Worm (Caenorhabditis elegans): ENCODE data around the gene srz-100.
A peak's percentile ranks its signal among the peaks of the same experiment; 100 is the strongest.

The srz-100 gene

DNA sequence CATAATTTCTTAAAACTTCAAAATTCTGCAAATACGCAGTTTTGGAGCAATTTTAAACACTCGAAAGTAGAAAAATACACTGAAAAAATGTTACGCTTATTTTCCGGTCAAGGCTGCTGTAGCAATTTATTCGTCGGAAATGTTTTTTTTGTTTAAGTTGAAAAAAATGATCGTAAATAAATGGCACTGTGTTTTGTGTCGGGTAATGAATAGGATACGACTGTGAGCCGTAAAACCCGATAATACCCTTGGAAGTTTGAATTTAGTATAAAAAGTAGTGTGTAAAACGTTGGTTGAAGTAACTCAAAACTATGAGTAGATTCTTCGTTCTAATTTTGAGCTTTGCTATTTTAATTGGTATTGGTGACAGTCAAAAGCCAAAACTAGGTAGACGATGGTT, 4.8 kb upstream of the srz-100 start, which contains the start of gene T25E12.14:
Gene T25E12.14 (plus strand): TSS at position 301 of the 400 bp plus-strand sequence.
- TF ChIP-seq spr-1 (tag; optimal IDR thresholded peaks at IDR 0.05) (no peak), sdz-12 (GFP tag; optimal IDR thresholded peaks at IDR 0.05) (no peak), daf-16 (GFP tag; optimal IDR thresholded peaks at IDR 0.05) (no peak), daf-16 (tag; optimal IDR thresholded peaks at IDR 0.05) (no peak), T26A8.4 (GFP tag; IDR thresholded peaks at IDR 0.05) (no peak), hlh-30 (tag; optimal IDR thresholded peaks at IDR 0.05; ENCODE audit: insufficient read depth) (no peak), ceh-20 (GFP tag; IDR thresholded peaks at IDR 0.05) (no peak), F26F4.8 (GFP tag; conservative IDR thresholded peaks at IDR 0.05) (no peak), attf-4 (tag; optimal IDR thresholded peaks at IDR 0.05) (no peak)

DNA sequence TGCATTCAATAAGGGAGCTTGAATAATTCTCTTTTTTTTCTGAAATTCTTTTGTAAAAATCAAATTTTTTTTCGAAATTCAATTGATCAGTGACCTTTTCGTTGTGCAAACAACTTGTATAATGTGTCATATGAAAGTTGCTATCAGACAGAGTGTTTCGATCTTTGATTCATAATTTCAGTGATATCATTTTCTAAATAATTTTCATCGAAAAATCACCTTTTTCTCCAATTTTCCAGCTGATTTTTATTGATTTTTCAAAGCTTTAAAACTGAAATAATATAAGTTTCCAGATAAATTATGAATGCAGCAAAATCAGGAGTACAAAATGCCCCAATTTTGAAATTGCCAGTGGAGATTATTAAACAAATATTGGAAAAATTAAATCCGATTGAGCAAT, 3.3 kb upstream of the srz-100 start, which contains the start of gene fbxa-127:
Gene fbxa-127 (plus strand): TSS at position 301 of the 400 bp plus-strand sequence.
- TF ChIP-seq sdz-12 (GFP tag; optimal IDR thresholded peaks at IDR 0.05) (no peak), nhr-28 (tag; optimal IDR thresholded peaks at IDR 0.05) (peak; percentile 29)

DNA sequence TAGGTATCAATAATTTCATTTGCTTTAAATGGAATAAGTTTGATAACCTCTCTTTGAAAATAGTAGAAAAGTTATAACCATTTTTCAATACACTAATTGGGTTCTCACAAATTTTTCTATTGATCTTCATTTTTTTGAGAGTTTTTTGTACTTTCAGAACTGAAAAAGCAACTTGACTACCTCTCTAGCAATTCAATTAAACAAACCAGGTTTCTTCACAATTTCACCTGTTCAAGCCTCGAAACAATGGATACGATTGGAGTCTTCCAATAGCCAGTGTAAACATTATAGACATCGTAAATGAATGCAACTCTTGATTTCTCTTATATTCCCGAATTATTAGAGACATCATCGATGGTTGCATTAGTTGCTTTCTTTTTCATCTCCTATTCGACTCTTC, 1.7 kb upstream of the srz-100 start, which contains the start of gene srz-99:
Gene srz-99 (plus strand): TSS at position 301 of the 400 bp plus-strand sequence.
- no peak for TF ChIP-seq hmg-1.1 (GFP tag; IDR thresholded peaks at IDR 0.05)
- no peak for TF ChIP-seq ceh-28 (tag; optimal IDR thresholded peaks at IDR 0.05)

DNA sequence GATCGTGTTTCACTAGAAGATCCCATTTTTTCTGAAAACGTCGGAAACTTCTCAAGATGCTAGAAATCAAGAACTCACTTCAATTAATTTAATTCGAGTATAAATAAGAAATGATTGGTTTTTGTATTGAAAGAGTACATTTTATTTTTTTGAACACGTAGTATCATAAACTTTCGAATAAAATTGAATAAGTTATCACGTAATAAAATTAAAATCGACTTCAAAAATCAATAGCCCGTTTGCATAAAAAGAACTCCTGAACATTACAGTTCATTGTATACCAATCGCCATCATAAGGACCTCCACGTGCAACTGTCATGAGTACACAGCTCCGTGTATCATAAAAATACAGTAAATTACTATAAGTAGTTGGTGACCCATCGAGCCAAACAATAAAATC, 2.0 kb downstream of the srz-100 start, which contains the start of gene T25E12.16:
Gene T25E12.16 (minus strand): TSS at position 101 of the 400 bp plus-strand sequence.
- TF ChIP-seq F44E2.7 (GFP tag; IDR thresholded peaks at IDR 0.05) (no peak), F49E8.2 (tag; optimal IDR thresholded peaks at IDR 0.05; ENCODE audit: borderline replicate concordance) (no peak), tra-1 (GFP tag; IDR thresholded peaks at IDR 0.05) (no peak), ceh-20 (GFP tag; IDR thresholded peaks at IDR 0.05) (no peak), sdz-12 (GFP tag; optimal IDR thresholded peaks at IDR 0.05) (no peak), lin-38 (GFP tag; IDR thresholded peaks at IDR 0.05) (no peak), ztf-7 (tag; optimal IDR thresholded peaks at IDR 0.05) (no peak), hlh-30 (tag; optimal IDR thresholded peaks at IDR 0.05; ENCODE audit: insufficient read depth) (no peak), Y5F2A.4 (GFP tag; optimal IDR thresholded peaks at IDR 0.05) (no peak), daf-8 (GFP tag; IDR thresholded peaks at IDR 0.05) (no peak), ZK337.2 (GFP tag; IDR thresholded peaks at IDR 0.05) (no peak), madf-5 (GFP tag; IDR thresholded peaks at IDR 0.05) (no peak), F10B5.3 (tag; optimal IDR thresholded peaks at IDR 0.05) (no peak), daf-16 (GFP tag; optimal IDR thresholded peaks at IDR 0.05) (no peak), daf-16 (tag; optimal IDR thresholded peaks at IDR 0.05) (no peak), aha-1 (tag) (no peak), daf-19 (GFP tag; conservative IDR thresholded peaks at IDR 0.05) (no peak), ceh-28 (tag; optimal IDR thresholded peaks at IDR 0.05) (no peak), ctbp-1 (GFP tag; IDR thresholded peaks at IDR 0.05) (no peak), zag-1 (tag; optimal IDR thresholded peaks at IDR 0.05) (no peak), Y75B8A.6 (GFP tag; IDR thresholded peaks at IDR 0.05) (no peak)

DNA sequence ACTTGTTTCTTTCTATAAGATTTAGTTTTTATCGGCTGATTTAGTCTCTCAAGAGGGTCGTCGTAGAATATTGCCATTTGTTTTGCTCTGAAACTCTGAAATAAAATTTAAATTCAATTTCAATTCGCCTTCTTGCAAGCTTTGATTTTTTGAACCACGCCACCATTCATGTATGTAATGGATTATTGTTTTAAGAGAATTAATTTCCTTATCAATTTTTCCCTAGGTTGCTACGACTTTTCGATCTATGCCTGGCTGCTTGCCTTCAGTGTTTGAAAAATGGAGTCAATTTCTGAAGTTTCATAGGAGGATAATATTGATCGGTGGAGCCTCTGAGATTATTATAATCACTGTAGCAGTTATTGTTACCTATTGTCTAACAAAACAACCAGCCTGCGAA, 3.8 kb downstream of the srz-100 start, which contains the start of the genes clec-38 and clec-34:
Gene clec-38 (minus strand): TSS at position 101 of the 400 bp plus-strand sequence.
Gene clec-34 (plus strand): TSS at position 248 of the 400 bp plus-strand sequence.
- no peak for TF ChIP-seq duxl-1 (tag; optimal IDR thresholded peaks at IDR 0.05; ENCODE audit: poor library complexity)
- TF ChIP-seq lim-7 (GFP tag; IDR thresholded peaks at IDR 0.05) = no peak
- no peak for TF ChIP-seq madf-5 (GFP tag; IDR thresholded peaks at IDR 0.05)
- TF ChIP-seq unc-62 (GFP tag; optimal IDR thresholded peaks at IDR 0.05 in 1 of 2) = peak in 1 of 2 experiments; percentile 4
- TF ChIP-seq unc-62 (tag; optimal IDR thresholded peaks at IDR 0.05) = no peak
- no peak for TF ChIP-seq hmg-1.1 (GFP tag; IDR thresholded peaks at IDR 0.05)

DNA sequence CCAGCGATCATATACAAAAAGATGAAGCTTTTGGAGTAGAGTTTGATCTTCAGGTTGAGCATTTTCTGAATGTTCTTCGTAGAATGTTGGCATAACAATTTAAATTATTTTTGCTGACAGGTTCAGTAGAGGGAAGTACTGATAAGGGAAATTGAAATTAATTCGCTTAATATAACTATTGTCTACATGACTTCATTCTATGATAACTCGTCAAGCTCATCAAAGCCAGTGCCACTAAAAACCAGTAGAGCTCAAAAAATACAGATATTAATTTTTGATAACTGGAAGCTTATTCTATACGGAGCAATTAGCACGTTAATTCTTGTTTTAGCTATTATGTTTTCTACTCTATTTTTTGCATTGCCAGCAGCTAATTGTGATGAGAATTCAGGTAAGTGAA, 7.4 kb downstream of the srz-100 start, which contains the start of the genes clec-29 and clec-39:
Gene clec-29 (minus strand): TSS at position 101 of the 400 bp plus-strand sequence.
Gene clec-39 (plus strand): TSS at position 169 of the 400 bp plus-strand sequence.
- TF ChIP-seq daf-8 (GFP tag; IDR thresholded peaks at IDR 0.05) = no peak
- no peak for TF ChIP-seq dve-1 (tag; optimal IDR thresholded peaks at IDR 0.05; ENCODE audit: insufficient read depth)
- no peak for TF ChIP-seq php-3 (GFP tag; IDR thresholded peaks at IDR 0.05)
- no peak for TF ChIP-seq fkh-10 (GFP tag; optimal IDR thresholded peaks at IDR 0.05)
- no peak for TF ChIP-seq unc-62 (GFP tag; optimal IDR thresholded peaks at IDR 0.05 in 1 of 2)
- no peak for TF ChIP-seq unc-62 (tag; optimal IDR thresholded peaks at IDR 0.05)
- TF ChIP-seq Y48G9A.11 (GFP tag; IDR thresholded peaks at IDR 0.05) = no peak
- TF ChIP-seq tra-1 (GFP tag; IDR thresholded peaks at IDR 0.05) = no peak
- TF ChIP-seq pqm-1 (tag; optimal IDR thresholded peaks at IDR 0.05) = no peak
- no peak for TF ChIP-seq daf-12 (tag; optimal IDR thresholded peaks at IDR 0.05)
- TF ChIP-seq gei-8 (GFP tag; optimal IDR thresholded peaks at IDR 0.05) = no peak
- TF ChIP-seq dmd-6 (GFP tag; IDR thresholded peaks at IDR 0.05) = no peak
- no peak for TF ChIP-seq arid-1 (GFP tag; conservative IDR thresholded peaks at IDR 0.05)
- TF ChIP-seq unc-130 (GFP tag; optimal IDR thresholded peaks at IDR 0.05) = no peak
- TF ChIP-seq nhr-42 (GFP tag; IDR thresholded peaks at IDR 0.05) = no peak
